Worm (Caenorhabditis elegans) whole organism, L1 larva: ENCODE data around the gene R12H7.4.

Source experiments
- C16A3.4 ChIP-seq: fragments of 150-350 bp; optimal IDR thresholded peaks from 2 replicates; lab custom pipeline; 2014; ENCODE audit warnings: missing biosample characterization, missing genetic modification characterization
- C34B4.2 ChIP-seq: sonication (generic microtip); optimal IDR thresholded peaks from 2 replicates; lab custom pipeline; 2017; ENCODE audit warnings: mild to moderate bottlenecking, missing genetic modification characterization, missing compliant biosample characterization
- F16B12.6 ChIP-seq: fragments of 150-350 bp; optimal IDR thresholded peaks from 2 replicates; lab custom pipeline; 2014; ENCODE audit warnings: missing biosample characterization, missing genetic modification characterization
- aly-2 ChIP-seq: fragments of 150-350 bp; optimal IDR thresholded peaks from 2 replicates; lab custom pipeline; 2014; ENCODE audit warnings: missing biosample characterization, missing genetic modification characterization
- blmp-1 ChIP-seq: fragments of 150-350 bp; optimal IDR thresholded peaks from 2 replicates; lab custom pipeline; 2014; ENCODE audit warnings: missing biosample characterization, missing genetic modification characterization
- ceh-63 ChIP-seq: fragments of 200-800 bp; sonication (Bioruptor generic); optimal IDR thresholded peaks from 2 replicates; lab custom pipeline; 2018; ENCODE audit warnings: mild to moderate bottlenecking, missing genetic modification characterization, missing compliant biosample characterization
- ceh-8 ChIP-seq: fragments of 200-800 bp; sonication (Bioruptor generic); optimal IDR thresholded peaks from 2 replicates; lab custom pipeline; 2018; ENCODE audit warnings: mild to moderate bottlenecking, missing genetic modification characterization, moderate library complexity, missing compliant biosample characterization
- ceh-82 ChIP-seq, 3 experiments: fragments of 150-350 bp in 1 of 3; sonication (generic microtip) in 2 of 3; optimal IDR thresholded peaks; 2 replicates each; lab custom pipeline; 2014 to 2017; ENCODE audit warnings: missing biosample characterization in 3 of 3, missing genetic modification characterization in 3 of 3
- ceh-90 ChIP-seq: sonication (generic microtip); optimal IDR thresholded peaks from 2 replicates; lab custom pipeline; 2016; ENCODE audit warnings: missing genetic modification characterization, missing compliant biosample characterization
- dsc-1 ChIP-seq: sonication (generic microtip); optimal IDR thresholded peaks from 2 replicates; lab custom pipeline; 2016; ENCODE audit warnings: mild to moderate bottlenecking, missing genetic modification characterization, missing compliant biosample characterization
- efl-1 ChIP-seq, 4 experiments: fragments of 150-350 bp; optimal IDR thresholded peaks in 3 of 4; peaks in 1 of 4; 1 replicate in 1 of 4; 2 replicates in 3 of 4; lab custom pipeline; 2014; ENCODE audit warnings: missing biosample characterization in 2 of 4, missing genetic modification characterization in 2 of 4, missing genetic modification reagents in 2 of 4
- elt-2 ChIP-seq: sonication (generic microtip); optimal IDR thresholded peaks from 2 replicates; lab custom pipeline; 2016; ENCODE audit warnings: missing genetic modification characterization, mild to moderate bottlenecking, inconsistent platforms, missing compliant biosample characterization, missing genetic modification reagents
- fkh-4 ChIP-seq: sonication (generic microtip); optimal IDR thresholded peaks from 2 replicates; lab custom pipeline; 2016; ENCODE audit warnings: missing compliant biosample characterization, missing genetic modification characterization, borderline replicate concordance
- fkh-8 ChIP-seq: sonication (generic microtip); optimal IDR thresholded peaks from 2 replicates; lab custom pipeline; 2016; ENCODE audit warnings: mild to moderate bottlenecking, missing genetic modification characterization, missing compliant biosample characterization
- fos-1 ChIP-seq: fragments of 150-350 bp; optimal IDR thresholded peaks from 2 replicates; lab custom pipeline; 2014; ENCODE audit warnings: missing biosample characterization, missing genetic modification characterization
- hlh-4 ChIP-seq: sonication (generic microtip); optimal IDR thresholded peaks from 2 replicates; lab custom pipeline; 2016; ENCODE audit warnings: mild to moderate bottlenecking, missing genetic modification characterization, missing compliant biosample characterization
- irx-1 ChIP-seq: sonication (generic microtip); optimal IDR thresholded peaks from 2 replicates; lab custom pipeline; 2016; ENCODE audit warnings: missing genetic modification characterization, missing compliant biosample characterization
- isw-1 ChIP-seq: fragments of 200-800 bp; sonication (Bioruptor generic); IDR thresholded peaks from 2 replicates; pipeline ENCODE4 v1.3.6; 2022; ENCODE audit warnings: missing genetic modification characterization, missing compliant biosample characterization
- jun-1 ChIP-seq: fragments of 150-350 bp; optimal IDR thresholded peaks from 2 replicates; lab custom pipeline; 2014; ENCODE audit warnings: missing biosample characterization, missing genetic modification reagents, missing genetic modification characterization
- lin-14 ChIP-seq: fragments of 200-800 bp; sonication (Bioruptor generic); optimal IDR thresholded peaks from 2 replicates; lab custom pipeline; 2018; ENCODE audit warnings: mild to moderate bottlenecking, missing genetic modification characterization, moderate library complexity, missing compliant biosample characterization
- lin-15B ChIP-seq: fragments of 150-350 bp; sonication (generic microtip); optimal IDR thresholded peaks from 3 replicates; lab custom pipeline; 2014; ENCODE audit warnings: missing biosample characterization, missing genetic modification characterization
- lin-35 ChIP-seq, 2 experiments: fragments of 150-350 bp; optimal IDR thresholded peaks; 2 replicates each; lab custom pipeline; 2014; ENCODE audit warnings: missing biosample characterization in 2 of 2, missing genetic modification characterization in 2 of 2, missing genetic modification reagents in 2 of 2
- lsy-2 ChIP-seq, 2 experiments: fragments of 150-350 bp; optimal IDR thresholded peaks; 2 replicates each; lab custom pipeline; 2014; ENCODE audit warnings: missing biosample characterization in 2 of 2, missing genetic modification characterization in 2 of 2
- mdl-1 ChIP-seq, 2 experiments: fragments of 150-350 bp; optimal IDR thresholded peaks; 2 replicates each; lab custom pipeline; 2014 to 2017; ENCODE audit warnings: missing biosample characterization in 2 of 2, missing genetic modification characterization in 2 of 2, inconsistent platforms in 1 of 2
- mep-1 ChIP-seq: fragments of 150-350 bp; optimal IDR thresholded peaks from 2 replicates; lab custom pipeline; 2014; ENCODE audit warnings: missing biosample characterization, missing genetic modification characterization
- nhr-19 ChIP-seq: fragments of 200-800 bp; sonication (Bioruptor generic); conservative IDR thresholded peaks from 2 replicates; pipeline ENCODE4 v1.3.6; 2022; ENCODE audit warnings: missing genetic modification characterization, missing compliant biosample characterization
- nhr-20 ChIP-seq: sonication (generic microtip); optimal IDR thresholded peaks from 2 replicates; lab custom pipeline; 2016; ENCODE audit warnings: mild to moderate bottlenecking, missing genetic modification characterization, missing compliant biosample characterization
- nhr-28 ChIP-seq: fragments of 150-350 bp; optimal IDR thresholded peaks from 2 replicates; lab custom pipeline; 2014; ENCODE audit warnings: missing biosample characterization, missing genetic modification characterization
- nhr-47 ChIP-seq: sonication (generic microtip); optimal IDR thresholded peaks from 2 replicates; lab custom pipeline; 2016; ENCODE audit warnings: mild to moderate bottlenecking, missing genetic modification characterization, moderate library complexity, missing compliant biosample characterization
- nhr-71 ChIP-seq: sonication (generic microtip); optimal IDR thresholded peaks from 2 replicates; lab custom pipeline; 2016; ENCODE audit warnings: mild to moderate bottlenecking, missing genetic modification characterization, moderate library complexity, missing compliant biosample characterization
- nhr-77 ChIP-seq: fragments of 150-350 bp; optimal IDR thresholded peaks from 2 replicates; lab custom pipeline; 2014; ENCODE audit warnings: missing biosample characterization, missing genetic modification characterization
- nhr-84 ChIP-seq: sonication (generic microtip); optimal IDR thresholded peaks from 2 replicates; lab custom pipeline; 2017; ENCODE audit warnings: missing biosample characterization, missing genetic modification characterization
- nhr-90 ChIP-seq: sonication (generic microtip); optimal IDR thresholded peaks from 2 replicates; lab custom pipeline; 2016; ENCODE audit warnings: mild to moderate bottlenecking, missing genetic modification characterization, missing compliant biosample characterization; ENCODE audit not compliant: poor library complexity
- pqm-1 ChIP-seq: sonication (generic microtip); optimal IDR thresholded peaks from 3 replicates; lab custom pipeline; 2017; ENCODE audit warnings: missing biosample characterization, missing genetic modification characterization
- skn-1 ChIP-seq: fragments of 150-350 bp; optimal IDR thresholded peaks from 2 replicates; lab custom pipeline; 2014; ENCODE audit warnings: missing biosample characterization, missing genetic modification characterization
- snpc-4 ChIP-seq: fragments of 150-350 bp; optimal IDR thresholded peaks from 2 replicates; lab custom pipeline; 2014; ENCODE audit warnings: missing biosample characterization, missing genetic modification characterization
- snu-23 ChIP-seq: sonication (generic microtip); optimal IDR thresholded peaks from 2 replicates; lab custom pipeline; 2016; ENCODE audit warnings: missing genetic modification characterization, missing compliant biosample characterization
- swsn-7 ChIP-seq: sonication (generic microtip); optimal IDR thresholded peaks from 2 replicates; lab custom pipeline; 2016; ENCODE audit warnings: missing genetic modification characterization, missing compliant biosample characterization
- tbx-2 ChIP-seq: sonication (generic microtip); optimal IDR thresholded peaks from 2 replicates; lab custom pipeline; 2016; ENCODE audit warnings: missing genetic modification characterization, missing compliant biosample characterization
- tlp-1 ChIP-seq: fragments of 150-350 bp; optimal IDR thresholded peaks from 2 replicates; lab custom pipeline; 2014; ENCODE audit warnings: missing biosample characterization, missing genetic modification characterization
- unc-130 ChIP-seq: fragments of 150-350 bp; optimal IDR thresholded peaks from 2 replicates; lab custom pipeline; 2017; ENCODE audit warnings: missing biosample characterization, missing genetic modification characterization, inconsistent platforms
- unc-62 ChIP-seq: fragments of 150-350 bp; optimal IDR thresholded peaks from 2 replicates; lab custom pipeline; 2014; ENCODE audit warnings: missing biosample characterization, missing genetic modification reagents, missing genetic modification characterization
- unc-86 ChIP-seq: sonication (generic microtip); optimal IDR thresholded peaks from 2 replicates; lab custom pipeline; 2016; ENCODE audit warnings: missing genetic modification characterization, missing compliant biosample characterization
- vab-15 ChIP-seq: sonication (generic microtip); optimal IDR thresholded peaks from 2 replicates; lab custom pipeline; 2017; ENCODE audit warnings: missing genotype, mild to moderate bottlenecking, missing genetic modification characterization, missing compliant biosample characterization
- zag-1 ChIP-seq: fragments of 150-350 bp; optimal IDR thresholded peaks from 2 replicates; lab custom pipeline; 2014; ENCODE audit warnings: missing biosample characterization, missing genetic modification characterization
- zip-4 ChIP-seq: fragments of 200-800 bp; sonication (Bioruptor generic); optimal IDR thresholded peaks from 2 replicates; lab custom pipeline; 2018; ENCODE audit warnings: mild to moderate bottlenecking, missing genetic modification characterization, moderate library complexity, missing compliant biosample characterization
- ztf-4 ChIP-seq: fragments of 150-350 bp; optimal IDR thresholded peaks from 2 replicates; lab custom pipeline; 2014; ENCODE audit warnings: missing biosample characterization, missing genetic modification characterization

The R12H7.4 gene

DNA sequence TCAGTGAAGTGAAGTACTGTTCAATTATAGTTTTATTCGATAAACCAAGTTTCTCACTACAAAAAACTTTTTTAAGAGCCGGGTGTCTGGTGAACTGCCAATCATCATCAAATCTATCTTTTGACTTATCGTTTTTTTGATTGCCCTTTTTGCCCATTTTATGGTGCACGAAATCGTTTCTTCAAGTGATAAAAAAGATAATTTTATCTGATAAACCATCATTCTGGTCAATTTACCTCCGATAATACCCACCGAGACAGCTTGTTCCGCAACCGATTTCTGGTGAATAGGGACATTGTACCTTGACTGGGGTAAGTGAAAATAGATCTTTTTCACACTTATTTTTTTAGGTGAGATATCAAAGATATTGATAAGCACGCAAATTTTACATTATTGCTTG is 40.7 kb downstream of the R12H7.4 start, which contains the start of gene K08H2.10:
K08H2.10 (plus strand) TSS at position 230 of the 400 bp plus-strand sequence.
- TF ChIP-seq efl-1 (optimal IDR thresholded peaks at IDR 0.05; lab: Kevin White, UChicago): no peak
- peak in 1 of 2 experiments; percentile 41 for TF ChIP-seq efl-1 (GFP tag; optimal IDR thresholded peaks at IDR 0.05 in 1 of 2; lab: Kevin White, UChicago)
- TF ChIP-seq nhr-28 (tag; lab: Kevin White, UChicago): no peak
- TF ChIP-seq fkh-8: no peak
- no peak for TF ChIP-seq fkh-4
- TF ChIP-seq elt-2: peak; percentile 82
- TF ChIP-seq tlp-1: peak; percentile 77
- TF ChIP-seq, all 84 proteins: peak for 3

DNA sequence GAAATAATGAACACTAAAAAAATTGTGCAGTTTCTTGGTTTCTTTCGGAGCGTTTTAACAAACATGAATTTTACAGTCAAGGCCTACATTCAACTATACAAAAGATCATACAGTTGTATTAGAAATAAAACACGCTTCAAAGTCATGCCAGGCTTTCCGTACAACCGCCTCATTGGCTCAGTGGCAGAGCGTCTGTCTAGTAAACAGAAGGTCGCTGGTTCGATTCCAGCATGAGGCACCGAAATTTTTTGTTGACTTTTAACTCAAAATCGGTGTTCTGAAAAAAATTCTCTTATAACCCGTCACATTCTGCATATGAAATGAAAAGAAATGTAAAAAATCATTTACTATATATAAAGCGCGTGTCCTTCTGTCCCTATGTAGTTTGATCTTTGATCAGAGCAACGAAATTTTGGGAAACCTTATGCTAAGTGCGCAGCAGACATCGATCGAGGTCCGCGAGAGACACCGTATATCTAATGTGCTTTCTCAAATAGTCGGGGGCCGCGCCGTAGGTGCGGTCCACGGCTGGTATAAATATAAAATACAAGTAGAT is 44.2 kb downstream of the R12H7.4 start:
- TF ChIP-seq snpc-4 (tag; lab: Kevin White, UChicago) (peak; percentile 11), nhr-71 (tag; lab: Kevin White, UChicago) (peak; percentile 8), elt-2 (peak; percentile 0)

DNA sequence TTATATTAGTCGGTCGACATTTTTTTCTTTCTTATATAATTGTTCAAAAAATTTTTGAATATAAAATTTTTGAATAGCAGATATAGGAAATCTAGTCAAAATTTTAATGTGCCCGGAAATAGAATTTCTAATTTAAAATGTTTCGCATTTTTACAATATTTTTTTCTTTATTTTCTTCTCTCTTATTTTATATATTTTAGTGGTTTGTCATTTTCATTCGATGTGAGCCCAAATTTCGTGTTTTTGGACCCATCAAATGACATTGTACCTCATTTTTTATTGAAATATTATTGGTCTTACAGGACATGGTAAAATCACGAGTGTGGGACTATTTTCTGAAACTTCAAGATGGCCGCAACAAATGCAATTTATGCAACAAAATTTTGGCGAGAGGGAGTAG is 45.3 kb downstream of the R12H7.4 start, which contains the start of gene K09A11.1:
K09A11.1 (plus strand) TSS at position 301 of the 400 bp plus-strand sequence.
- TF ChIP-seq snu-23 (GFP tag; lab: Kevin White, UChicago) (no peak), lin-15B (tag; lab: Kevin White, UChicago) (no peak), ceh-8 (GFP tag; lab: Kevin White, UChicago) (no peak), zip-4 (no peak), ceh-90 (tag; lab: Kevin White, UChicago) (no peak), fkh-8 (no peak), skn-1 (no peak), vab-15 (tag; lab: Kevin White, UChicago) (no peak), zag-1 (tag; lab: Kevin White, UChicago) (no peak), unc-130 (tag; lab: Kevin White, UChicago) (no peak), aly-2 (no peak), ztf-4 (tag; lab: Kevin White, UChicago) (no peak), F16B12.6 (tag; lab: Kevin White, UChicago) (no peak)

DNA sequence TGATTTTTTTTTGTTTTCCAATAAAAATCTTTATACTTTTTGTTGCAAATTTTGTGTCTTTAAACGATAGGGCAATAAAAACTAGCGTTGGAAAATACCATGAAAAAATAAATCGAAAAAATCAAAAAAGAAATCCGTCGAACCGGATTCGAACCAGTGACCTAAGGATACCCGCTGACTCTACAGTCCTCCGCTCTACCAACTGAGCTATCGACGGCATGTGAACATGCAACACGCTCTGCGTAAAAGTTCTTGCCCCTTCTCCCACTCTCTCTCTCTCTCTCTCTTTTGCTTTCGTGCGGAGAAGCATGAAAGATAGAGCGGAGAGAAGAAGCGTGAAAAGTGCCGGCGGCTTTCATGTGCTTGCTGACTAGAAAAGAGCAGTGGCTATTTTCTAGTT is 47.6 kb downstream of the R12H7.4 start:
- TF ChIP-seq nhr-71 (tag; lab: Kevin White, UChicago) (peak; percentile 68), snu-23 (GFP tag; lab: Kevin White, UChicago) (peak; percentile 69), jun-1 (tag; lab: Kevin White, UChicago) (peak; percentile 54), nhr-84 (tag; lab: Kevin White, UChicago) (no peak), lin-14 (GFP tag; lab: Kevin White, UChicago) (peak; percentile 52), fos-1 (tag; lab: Kevin White, UChicago) (peak; percentile 43), nhr-77 (tag; lab: Kevin White, UChicago) (no peak), nhr-28 (tag; lab: Kevin White, UChicago) (no peak), irx-1 (tag; lab: Kevin White, UChicago) (peak; percentile 11), pqm-1 (tag; lab: Kevin White, UChicago) (no peak), mep-1 (peak; percentile 51), dsc-1 (tag; lab: Kevin White, UChicago) (peak; percentile 79), lin-35 (GFP tag; optimal IDR thresholded peaks at IDR 0.05; lab: Kevin White, UChicago) (peak in 1 of 2 experiments; percentile 50), mdl-1 (tag; optimal IDR thresholded peaks at IDR 0.05; lab: Kevin White, UChicago) (peak in 1 of 2 experiments; percentile 44), nhr-19 (peak; percentile 72), hlh-4 (tag; lab: Kevin White, UChicago) (no peak), nhr-47 (tag; lab: Kevin White, UChicago) (peak; percentile 80), unc-86 (tag; lab: Kevin White, UChicago) (peak; percentile 44), unc-62 (GFP tag; lab: Kevin White, UChicago) (no peak), isw-1 (GFP tag; lab: Robert Waterston, UW) (peak; percentile 16), ceh-63 (GFP tag; lab: Kevin White, UChicago) (no peak), tlp-1 (no peak), ceh-82 (tag; optimal IDR thresholded peaks at IDR 0.05; lab: Kevin White, UChicago) (peak in 2 of 3 experiments; percentile 30 to 45), fkh-4 (no peak), nhr-20 (peak; percentile 68), blmp-1 (no peak), tbx-2 (peak; percentile 27), nhr-90 (peak; percentile 27), swsn-7 (tag; lab: Kevin White, UChicago) (peak; percentile 61), skn-1 (peak; percentile 37), C16A3.4 (tag; lab: Kevin White, UChicago) (peak; percentile 37), C34B4.2 (tag; lab: Kevin White, UChicago) (no peak), lsy-2 (tag; optimal IDR thresholded peaks at IDR 0.05; lab: Kevin White, UChicago) (peak in 1 of 2 experiments; percentile 25)
